Fruit fly (Drosophila melanogaster) whole organism, prepupa: ENCODE data around the gene CG11892.

Experiments used
- CG11762 ChIP-seq: fragments of 200-800 bp; sonication (Bioruptor generic); optimal IDR thresholded peaks from 3 replicates; lab custom pipeline; 2016; ENCODE audit warnings: missing biosample characterization, missing genetic modification characterization; ENCODE audit not compliant: insufficient read depth
- CG3032 ChIP-seq: fragments of 200-800 bp; optimal IDR thresholded peaks from 2 replicates; lab custom pipeline; 2019; ENCODE audit warnings: missing biosample characterization, mild to moderate bottlenecking, missing genetic modification characterization, moderate library complexity
- CG34406 ChIP-seq: fragments of 200-800 bp; sonication (Bioruptor generic); optimal IDR thresholded peaks from 3 replicates; lab custom pipeline; 2016; ENCODE audit warnings: missing biosample characterization, missing genetic modification characterization
- CG4318 ChIP-seq: fragments of 200-800 bp; sonication (Bioruptor generic); optimal IDR thresholded peaks from 3 replicates; lab custom pipeline; 2017; ENCODE audit warnings: missing biosample characterization, mild to moderate bottlenecking, missing genetic modification characterization
- CG6808 ChIP-seq: fragments of 200-800 bp; sonication (Bioruptor generic); optimal IDR thresholded peaks from 3 replicates; lab custom pipeline; 2017; ENCODE audit warnings: missing biosample characterization, missing genetic modification characterization, mild to moderate bottlenecking, moderate library complexity, missing genetic modification reagents
- Hr39 ChIP-seq: fragments of 200-800 bp; sonication (Bioruptor generic); optimal IDR thresholded peaks from 2 replicates; lab custom pipeline; 2016; ENCODE audit warnings: missing biosample characterization, missing genetic modification characterization
- Sox102F ChIP-seq: fragments of 200-800 bp; sonication (Bioruptor generic); optimal IDR thresholded peaks from 2 replicates; lab custom pipeline; 2016; ENCODE audit warnings: missing biosample characterization, mild to moderate bottlenecking, missing genetic modification characterization
- dsx ChIP-seq: fragments of 200-800 bp; optimal IDR thresholded peaks from 3 replicates; lab custom pipeline; 2019; ENCODE audit warnings: missing biosample characterization, mild to moderate bottlenecking, missing genetic modification characterization, moderate library complexity; ENCODE audit not compliant: poor library complexity, severe bottlenecking
- eg ChIP-seq: fragments of 200-800 bp; sonication (Bioruptor generic); IDR thresholded peaks from 3 replicates; pipeline ENCODE4 v1.3.6; 2022; ENCODE audit warnings: missing biosample characterization, missing genetic modification characterization
- salr ChIP-seq, 2 experiments: fragments of 200-800 bp; sonication (Bioruptor generic); optimal IDR thresholded peaks; 3 replicates each; lab custom pipeline; 2016 to 2018; ENCODE audit warnings: missing biosample characterization in 2 of 2, missing genetic modification characterization in 2 of 2, mild to moderate bottlenecking in 1 of 2

- no peak for TF ChIP-seq Sox102F (GFP tag; lab: Kevin White, UChicago)
- no peak for TF ChIP-seq salr (GFP tag; optimal IDR thresholded peaks at IDR 0.05; lab: Kevin White, UChicago)
- no peak for TF ChIP-seq CG11762 (GFP tag; lab: Kevin White, UChicago)
- no peak for TF ChIP-seq CG4318
- no peak for TF ChIP-seq CG6808 (GFP tag; lab: Kevin White, UChicago)
- TF ChIP-seq dsx: no peak
- TF ChIP-seq Hr39 (GFP tag; lab: Kevin White, UChicago): no peak
- no peak for TF ChIP-seq eg
- no peak for TF ChIP-seq CG3032 (tag; lab: Kevin White, UChicago)
- no peak for TF ChIP-seq CG34406 (GFP tag; lab: Kevin White, UChicago)
These were observed 24.6 kb downstream of the CG11892 start for dm6 chr3R:25305822-25306544.
